Worm (Caenorhabditis elegans) whole organism, midembryonic: ENCODE results near the gene cyp-33C1.

Experiments
- T22C8.4 ChIP-seq: fragments of 200-800 bp; sonication (Bioruptor generic); IDR thresholded peaks from 2 replicates; pipeline ENCODE4 v1.3.6; 2022; ENCODE audit warnings: missing genetic modification characterization, missing compliant biosample characterization
- cog-1 ChIP-seq: sonication (generic microtip); optimal IDR thresholded peaks from 2 replicates; lab custom pipeline; 2016; ENCODE audit warnings: missing genetic modification characterization, missing compliant biosample characterization
- flt-1 ChIP-seq: fragments of 200-800 bp; sonication (Bioruptor generic); IDR thresholded peaks from 2 replicates; pipeline ENCODE4 v1.3.6; 2022; ENCODE audit warnings: missing genetic modification characterization, missing compliant biosample characterization
- klf-2 ChIP-seq: fragments of 200-800 bp; sonication (Bioruptor generic); conservative IDR thresholded peaks from 2 replicates; pipeline ENCODE4 v1.3.6; 2022; ENCODE audit warnings: missing genetic modification reagents, missing genetic modification characterization, missing compliant biosample characterization
- med-1 ChIP-seq: sonication (generic microtip); optimal IDR thresholded peaks from 2 replicates; lab custom pipeline; 2017; ENCODE audit warnings: missing genetic modification characterization, mild to moderate bottlenecking, missing compliant biosample characterization, antibody characterized with exemption, missing genetic modification reagents; ENCODE audit not compliant: insufficient read depth
- ref-1 ChIP-seq: fragments of 200-800 bp; sonication (Bioruptor generic); conservative IDR thresholded peaks from 2 replicates; pipeline ENCODE4 v1.3.6; 2022; ENCODE audit warnings: missing genetic modification reagents, missing genetic modification characterization, missing compliant biosample characterization
- tab-1 ChIP-seq: fragments of 200-800 bp; sonication (Bioruptor generic); IDR thresholded peaks from 2 replicates; pipeline ENCODE4 v1.3.6; 2022; ENCODE audit warnings: missing genetic modification characterization, missing compliant biosample characterization
- ztf-23 ChIP-seq: fragments of 200-800 bp; sonication (Bioruptor generic); IDR thresholded peaks from 2 replicates; pipeline ENCODE4 v1.3.6; 2022; ENCODE audit warnings: missing genetic modification reagents, missing genetic modification characterization, missing compliant biosample characterization
- ztf-29 ChIP-seq: fragments of 200-800 bp; sonication (Bioruptor generic); IDR thresholded peaks from 2 replicates; pipeline ENCODE4 v1.3.6; 2022; ENCODE audit warnings: missing genetic modification reagents, missing genetic modification characterization, missing compliant biosample characterization

Gene cyp-33C1

ce11 chrV:2211936-2212335, 32.6 kb downstream of the cyp-33C1 start, which contains the start of gene nhr-133:
TSS of gene nhr-133 (minus strand) at chrV:2212118.
- TF ChIP-seq ref-1 (GFP tag; lab: Robert Waterston, UW) (no peak), ztf-23 (GFP tag; lab: Robert Waterston, UW) (no peak), tab-1 (GFP tag; lab: Robert Waterston, UW) (no peak), T22C8.4 (GFP tag; lab: Robert Waterston, UW) (no peak), klf-2 (GFP tag; lab: Robert Waterston, UW) (no peak), ztf-29 (GFP tag; lab: Robert Waterston, UW) (no peak), flt-1 (no peak), med-1 (no peak), cog-1 (no peak)

- TF ChIP-seq T22C8.4 (GFP tag; lab: Robert Waterston, UW), result no peak
- TF ChIP-seq ztf-29 (GFP tag; lab: Robert Waterston, UW), result no peak
- TF ChIP-seq tab-1 (GFP tag; lab: Robert Waterston, UW), result no peak
- no peak for TF ChIP-seq ref-1 (GFP tag; lab: Robert Waterston, UW)
- no peak for TF ChIP-seq klf-2 (GFP tag; lab: Robert Waterston, UW)
- no peak for TF ChIP-seq cog-1
- no peak for TF ChIP-seq flt-1
- no peak for TF ChIP-seq med-1
- TF ChIP-seq ztf-23 (GFP tag; lab: Robert Waterston, UW), result no peak
These were observed 35.2 kb downstream of the cyp-33C1 start, which contains the start of gene nhr-184 for ce11 chrV:2214428-2215038. TSS of gene nhr-184 (minus strand) at chrV:2214478.

- TF ChIP-seq cog-1 (no peak), flt-1 (no peak), med-1 (no peak), T22C8.4 (GFP tag; lab: Robert Waterston, UW) (no peak), ztf-29 (GFP tag; lab: Robert Waterston, UW) (no peak), ref-1 (GFP tag; lab: Robert Waterston, UW) (no peak), ztf-23 (GFP tag; lab: Robert Waterston, UW) (no peak), tab-1 (GFP tag; lab: Robert Waterston, UW) (no peak), klf-2 (GFP tag; lab: Robert Waterston, UW) (no peak)
These were observed 36.0 kb downstream of the cyp-33C1 start, which contains the start of gene nstp-8 for ce11 chrV:2215352-2215751. TSS of gene nstp-8 (plus strand) at chrV:2215652.

- TF ChIP-seq ztf-29 (GFP tag; lab: Robert Waterston, UW), result no peak
- no peak for TF ChIP-seq ztf-23 (GFP tag; lab: Robert Waterston, UW)
- TF ChIP-seq T22C8.4 (GFP tag; lab: Robert Waterston, UW), result no peak
- no peak for TF ChIP-seq cog-1
- no peak for TF ChIP-seq tab-1 (GFP tag; lab: Robert Waterston, UW)
- no peak for TF ChIP-seq med-1
These were observed 37.6 kb downstream of the cyp-33C1 start for ce11 chrV:2216927-2217326.

ce11 chrV:2218803-2219202, 39.5 kb downstream of the cyp-33C1 start, which contains the start of gene nhr-56:
TSS of gene nhr-56 (plus strand) at chrV:2219004.
- TF ChIP-seq ref-1 (GFP tag; lab: Robert Waterston, UW), result no peak
- TF ChIP-seq tab-1 (GFP tag; lab: Robert Waterston, UW), result no peak
- no peak for TF ChIP-seq ztf-29 (GFP tag; lab: Robert Waterston, UW)
- no peak for TF ChIP-seq cog-1

- TF ChIP-seq med-1, result no peak
- TF ChIP-seq klf-2 (GFP tag; lab: Robert Waterston, UW), result no peak
- TF ChIP-seq cog-1, result no peak
- no peak for TF ChIP-seq tab-1 (GFP tag; lab: Robert Waterston, UW)
These were observed 42.5 kb downstream of the cyp-33C1 start, which contains the start of gene nhr-128 for ce11 chrV:2221764-2222163. TSS of gene nhr-128 (plus strand) at chrV:2222064.

- TF ChIP-seq flt-1, result no peak
- no peak for TF ChIP-seq T22C8.4 (GFP tag; lab: Robert Waterston, UW)
- no peak for TF ChIP-seq ztf-29 (GFP tag; lab: Robert Waterston, UW)
- no peak for TF ChIP-seq med-1
- no peak for TF ChIP-seq cog-1
- TF ChIP-seq tab-1 (GFP tag; lab: Robert Waterston, UW), result no peak
- no peak for TF ChIP-seq ztf-23 (GFP tag; lab: Robert Waterston, UW)
- no peak for TF ChIP-seq ref-1 (GFP tag; lab: Robert Waterston, UW)
- no peak for TF ChIP-seq klf-2 (GFP tag; lab: Robert Waterston, UW)
These were observed 45.8 kb downstream of the cyp-33C1 start, which contains the start of gene nhr-103 for ce11 chrV:2225130-2225529. TSS of gene nhr-103 (plus strand) at chrV:2225430.

- TF ChIP-seq ztf-23 (GFP tag; lab: Robert Waterston, UW) (no peak), med-1 (no peak), klf-2 (GFP tag; lab: Robert Waterston, UW) (no peak), ztf-29 (GFP tag; lab: Robert Waterston, UW) (no peak), T22C8.4 (GFP tag; lab: Robert Waterston, UW) (no peak), tab-1 (GFP tag; lab: Robert Waterston, UW) (no peak), ref-1 (GFP tag; lab: Robert Waterston, UW) (no peak), flt-1 (no peak), cog-1 (no peak)
These were observed 47.6 kb downstream of the cyp-33C1 start, which contains the start of gene nhr-18 for ce11 chrV:2226903-2227302. TSS of gene nhr-18 (plus strand) at chrV:2227203.

- TF ChIP-seq klf-2 (GFP tag; lab: Robert Waterston, UW) (no peak), flt-1 (no peak), tab-1 (GFP tag; lab: Robert Waterston, UW) (no peak), ref-1 (GFP tag; lab: Robert Waterston, UW) (no peak), ztf-29 (GFP tag; lab: Robert Waterston, UW) (no peak), ztf-23 (GFP tag; lab: Robert Waterston, UW) (no peak)
These were observed 49.5 kb downstream of the cyp-33C1 start, which contains the start of gene nhr-126 for ce11 chrV:2228781-2229180. TSS of gene nhr-126 (plus strand) at chrV:2229081.

ce11 chrV:2230912-2231311, 51.6 kb downstream of the cyp-33C1 start, which contains the start of gene nhr-134:
TSS of gene nhr-134 (plus strand) at chrV:2231223.
- TF ChIP-seq klf-2 (GFP tag; lab: Robert Waterston, UW), result no peak
- TF ChIP-seq ref-1 (GFP tag; lab: Robert Waterston, UW), result no peak
- no peak for TF ChIP-seq T22C8.4 (GFP tag; lab: Robert Waterston, UW)
- TF ChIP-seq med-1, result no peak
- TF ChIP-seq tab-1 (GFP tag; lab: Robert Waterston, UW), result no peak
- TF ChIP-seq ztf-29 (GFP tag; lab: Robert Waterston, UW), result no peak
- no peak for TF ChIP-seq flt-1
- TF ChIP-seq ztf-23 (GFP tag; lab: Robert Waterston, UW), result no peak
- no peak for TF ChIP-seq cog-1
